Worm (Caenorhabditis elegans) whole organism, young adult: ENCODE data around the gene F28H6.6.
A peak's percentile ranks its signal among the peaks of the same experiment; 100 is the strongest.

ENCODE experiments used
- B0035.1 ChIP-seq: sonication (generic microtip); optimal IDR thresholded peaks from 2 replicates; lab custom pipeline; 2016; ENCODE audit warnings: missing genetic modification characterization, mild to moderate bottlenecking, missing compliant biosample characterization, missing genotype, missing genetic modification reagents
- F23B12.7 ChIP-seq: sonication (generic microtip); optimal IDR thresholded peaks from 2 replicates; lab custom pipeline; 2017; ENCODE audit warnings: missing genetic modification characterization, mild to moderate bottlenecking, missing compliant biosample characterization, antibody characterized with exemption, moderate library complexity; ENCODE audit not compliant: insufficient read depth
- F57A8.1 ChIP-seq: fragments of 200-800 bp; sonication (Bioruptor generic); optimal IDR thresholded peaks from 2 replicates; lab custom pipeline; 2018; ENCODE audit warnings: mild to moderate bottlenecking, missing genetic modification characterization, moderate library complexity, missing compliant biosample characterization
- F57C9.4 ChIP-seq: sonication (generic microtip); optimal IDR thresholded peaks from 2 replicates; lab custom pipeline; 2017; ENCODE audit warnings: mild to moderate bottlenecking, missing genetic modification characterization, missing compliant biosample characterization
- K11D2.4 ChIP-seq: fragments of 200-800 bp; sonication (Bioruptor generic); IDR thresholded peaks from 2 replicates; pipeline ENCODE4 v1.3.6; 2022; ENCODE audit warnings: missing genetic modification reagents, missing genetic modification characterization, missing compliant biosample characterization
- K12H6.12 ChIP-seq: fragments of 200-800 bp; sonication (Bioruptor generic); optimal IDR thresholded peaks from 2 replicates; lab custom pipeline; 2018; ENCODE audit warnings: mild to moderate bottlenecking, missing genetic modification characterization, missing compliant biosample characterization
- T26A5.8 ChIP-seq: sonication (generic microtip); optimal IDR thresholded peaks from 2 replicates; lab custom pipeline; 2016; ENCODE audit warnings: missing genetic modification characterization, missing compliant biosample characterization
- Y53F4B.3 ChIP-seq: fragments of 200-800 bp; sonication (Bioruptor generic); IDR thresholded peaks from 2 replicates; pipeline ENCODE4 v1.3.6; 2022; ENCODE audit warnings: missing genetic modification reagents, missing genetic modification characterization, missing compliant biosample characterization
- Y53G8AR.9 ChIP-seq: fragments of 200-800 bp; sonication (Bioruptor generic); conservative IDR thresholded peaks from 2 replicates; pipeline ENCODE4 v1.3.6; 2022; ENCODE audit warnings: missing genetic modification reagents, missing genetic modification characterization, missing compliant biosample characterization
- Y56A3A.18 ChIP-seq: fragments of 200-800 bp; sonication (Bioruptor generic); IDR thresholded peaks from 2 replicates; pipeline ENCODE4 v1.3.6; 2022; ENCODE audit warnings: missing genetic modification reagents, missing genetic modification characterization, missing compliant biosample characterization
- Y79H2A.3 ChIP-seq: fragments of 200-800 bp; sonication (Bioruptor generic); conservative IDR thresholded peaks from 2 replicates; pipeline ENCODE4 v1.3.6; 2022; ENCODE audit warnings: missing genetic modification reagents, missing genetic modification characterization, missing compliant biosample characterization
- ZK185.1 ChIP-seq: sonication (generic microtip); optimal IDR thresholded peaks from 2 replicates; lab custom pipeline; 2016; ENCODE audit warnings: mild to moderate bottlenecking, missing genetic modification characterization, missing compliant biosample characterization; ENCODE audit not compliant: poor library complexity, severe bottlenecking
- akir-1 ChIP-seq: fragments of 200-800 bp; sonication (Bioruptor generic); optimal IDR thresholded peaks from 2 replicates; lab custom pipeline; 2018; ENCODE audit warnings: mild to moderate bottlenecking, missing genetic modification characterization, moderate library complexity, missing compliant biosample characterization
- athp-1 ChIP-seq: sonication (generic microtip); optimal IDR thresholded peaks from 2 replicates; lab custom pipeline; 2017; ENCODE audit warnings: mild to moderate bottlenecking, missing genetic modification characterization, missing compliant biosample characterization
- attf-3 ChIP-seq: fragments of 200-800 bp; sonication (Bioruptor generic); conservative IDR thresholded peaks from 2 replicates; pipeline ENCODE4 v1.3.6; 2022; ENCODE audit warnings: missing genetic modification reagents, missing genetic modification characterization, missing compliant biosample characterization
- ceh-40 ChIP-seq: fragments of 200-800 bp; sonication (Bioruptor generic); IDR thresholded peaks from 2 replicates; pipeline ENCODE4 v1.3.6; 2022; ENCODE audit warnings: missing genetic modification characterization, missing compliant biosample characterization
- dpl-1 ChIP-seq: fragments of 150-350 bp; optimal IDR thresholded peaks from 2 replicates; lab custom pipeline; 2014; ENCODE audit warnings: missing biosample characterization, missing genetic modification reagents, missing genetic modification characterization
- efl-1 ChIP-seq: fragments of 150-350 bp; optimal IDR thresholded peaks from 2 replicates; lab custom pipeline; 2014; ENCODE audit warnings: missing biosample characterization, missing genetic modification reagents, missing genetic modification characterization
- hmg-1.2 ChIP-seq: fragments of 200-800 bp; sonication (Bioruptor generic); IDR thresholded peaks from 2 replicates; pipeline ENCODE4 v1.3.6; 2022; ENCODE audit warnings: missing genetic modification reagents, missing genetic modification characterization, missing compliant biosample characterization
- hmg-20 ChIP-seq: fragments of 200-800 bp; sonication (Bioruptor generic); IDR thresholded peaks from 2 replicates; pipeline ENCODE4 v1.3.6; 2022; ENCODE audit warnings: missing genetic modification reagents, missing genetic modification characterization, missing compliant biosample characterization
- hrde-1 ChIP-seq: sonication (generic microtip); optimal IDR thresholded peaks from 2 replicates; lab custom pipeline; 2016; ENCODE audit warnings: missing genetic modification characterization, mild to moderate bottlenecking, missing compliant biosample characterization, moderate library complexity, missing genotype, missing genetic modification reagents, borderline replicate concordance
- let-526 ChIP-seq: fragments of 200-800 bp; sonication (Bioruptor generic); IDR thresholded peaks from 2 replicates; pipeline ENCODE4 v1.3.6; 2022; ENCODE audit warnings: missing genetic modification reagents, missing genetic modification characterization, missing compliant biosample characterization
- let-607 ChIP-seq, 2 experiments: fragments of 200-800 bp in 1 of 2; sonication (Bioruptor generic) in 1 of 2; sonication (generic microtip) in 1 of 2; optimal IDR thresholded peaks; 2 replicates each; lab custom pipeline; 2016 to 2018; ENCODE audit warnings: mild to moderate bottlenecking in 2 of 2, missing compliant biosample characterization in 2 of 2, missing genetic modification characterization in 2 of 2, moderate library complexity in 2 of 2, missing genotype in 1 of 2
- lin-26 ChIP-seq: fragments of 200-800 bp; sonication (Bioruptor generic); IDR thresholded peaks from 2 replicates; pipeline ENCODE4 v1.3.6; 2022; ENCODE audit warnings: missing genetic modification reagents, missing genetic modification characterization, missing compliant biosample characterization
- lin-40 ChIP-seq: sonication (generic microtip); optimal IDR thresholded peaks from 2 replicates; lab custom pipeline; 2016; ENCODE audit warnings: missing genetic modification characterization, mild to moderate bottlenecking, missing compliant biosample characterization, missing genotype, missing genetic modification reagents
- lin-54 ChIP-seq: fragments of 200-800 bp; sonication (Bioruptor generic); optimal IDR thresholded peaks from 2 replicates; lab custom pipeline; 2018; ENCODE audit warnings: mild to moderate bottlenecking, missing genetic modification characterization, missing compliant biosample characterization
- lsy-27 ChIP-seq: sonication (generic microtip); optimal IDR thresholded peaks from 2 replicates; lab custom pipeline; 2017; ENCODE audit warnings: missing genetic modification characterization, mild to moderate bottlenecking, missing compliant biosample characterization, antibody characterized with exemption, missing genotype, borderline replicate concordance; ENCODE audit not compliant: insufficient read depth
- madf-3 ChIP-seq: fragments of 200-800 bp; sonication (Bioruptor generic); IDR thresholded peaks from 2 replicates; pipeline ENCODE4 v1.3.6; 2022; ENCODE audit warnings: missing genetic modification reagents, missing genetic modification characterization, missing compliant biosample characterization
- mxl-1 ChIP-seq: sonication (generic microtip); optimal IDR thresholded peaks from 2 replicates; lab custom pipeline; 2016; ENCODE audit warnings: missing genetic modification characterization, missing compliant biosample characterization
- nfya-2 ChIP-seq: fragments of 200-800 bp; sonication (Bioruptor generic); IDR thresholded peaks from 2 replicates; pipeline ENCODE4 v1.3.6; 2022; ENCODE audit warnings: missing genetic modification reagents, missing genetic modification characterization, missing compliant biosample characterization
- nfyb-1 ChIP-seq: fragments of 200-800 bp; sonication (Bioruptor generic); IDR thresholded peaks from 2 replicates; pipeline ENCODE4 v1.3.6; 2022; ENCODE audit warnings: missing genetic modification reagents, missing genetic modification characterization, missing compliant biosample characterization
- nhr-80 ChIP-seq: sonication (generic microtip); optimal IDR thresholded peaks from 2 replicates; lab custom pipeline; 2016; ENCODE audit warnings: missing genetic modification characterization, missing compliant biosample characterization
- nhr-90 ChIP-seq: sonication (generic microtip); optimal IDR thresholded peaks from 2 replicates; lab custom pipeline; 2016; ENCODE audit warnings: missing genotype, mild to moderate bottlenecking, missing genetic modification characterization, missing compliant biosample characterization
- pha-4 ChIP-seq: fragments of 150-350 bp; sonication (generic microtip); optimal IDR thresholded peaks from 2 replicates; lab custom pipeline; 2014; ENCODE audit warnings: missing biosample characterization, missing genetic modification reagents, missing genetic modification characterization
- sdz-38 ChIP-seq: sonication (generic microtip); optimal IDR thresholded peaks from 2 replicates; lab custom pipeline; 2016; ENCODE audit warnings: missing genotype, missing genetic modification characterization, missing compliant biosample characterization
- snpc-1.1 ChIP-seq: sonication (generic microtip); optimal IDR thresholded peaks from 2 replicates; lab custom pipeline; 2017; ENCODE audit warnings: missing genetic modification characterization, mild to moderate bottlenecking, missing compliant biosample characterization, antibody characterized with exemption, moderate library complexity, missing genotype, missing genetic modification reagents; ENCODE audit not compliant: insufficient read depth
- snpc-1.3 ChIP-seq: sonication (generic microtip); optimal IDR thresholded peaks from 2 replicates; lab custom pipeline; 2017; ENCODE audit warnings: missing genetic modification characterization, mild to moderate bottlenecking, missing compliant biosample characterization, antibody characterized with exemption, moderate library complexity, missing genotype, missing genetic modification reagents; ENCODE audit not compliant: insufficient read depth
- snpc-4 ChIP-seq, 5 experiments: fragments of 150-350 bp in 1 of 5; sonication (generic microtip) in 4 of 5; optimal IDR thresholded peaks; 2 replicates each; lab custom pipeline; 2014 to 2018; ENCODE audit warnings: missing genetic modification characterization in 5 of 5, missing biosample characterization in 3 of 5, antibody characterized with exemption in 2 of 5, mild to moderate bottlenecking in 2 of 5, missing compliant biosample characterization in 2 of 5, missing genotype in 2 of 5, moderate library complexity in 2 of 5, missing genetic modification reagents in 1 of 5
- somi-1 ChIP-seq: fragments of 200-800 bp; sonication (Bioruptor generic); optimal IDR thresholded peaks from 2 replicates; lab custom pipeline; 2018; ENCODE audit warnings: mild to moderate bottlenecking, missing genetic modification characterization, missing compliant biosample characterization
- sptf-2 ChIP-seq: fragments of 200-800 bp; sonication (Bioruptor generic); optimal IDR thresholded peaks from 2 replicates; lab custom pipeline; 2018; ENCODE audit warnings: mild to moderate bottlenecking, missing genetic modification characterization, missing compliant biosample characterization
- zfh-2 ChIP-seq: fragments of 200-800 bp; sonication (Bioruptor generic); conservative IDR thresholded peaks from 2 replicates; pipeline ENCODE4 v1.3.6; 2022; ENCODE audit warnings: missing genetic modification reagents, missing genetic modification characterization, missing compliant biosample characterization
- ztf-18 ChIP-seq: sonication (generic microtip); optimal IDR thresholded peaks from 2 replicates; lab custom pipeline; 2016; ENCODE audit warnings: missing genotype, mild to moderate bottlenecking, missing genetic modification characterization, missing compliant biosample characterization

The F28H6.6 gene

DNA sequence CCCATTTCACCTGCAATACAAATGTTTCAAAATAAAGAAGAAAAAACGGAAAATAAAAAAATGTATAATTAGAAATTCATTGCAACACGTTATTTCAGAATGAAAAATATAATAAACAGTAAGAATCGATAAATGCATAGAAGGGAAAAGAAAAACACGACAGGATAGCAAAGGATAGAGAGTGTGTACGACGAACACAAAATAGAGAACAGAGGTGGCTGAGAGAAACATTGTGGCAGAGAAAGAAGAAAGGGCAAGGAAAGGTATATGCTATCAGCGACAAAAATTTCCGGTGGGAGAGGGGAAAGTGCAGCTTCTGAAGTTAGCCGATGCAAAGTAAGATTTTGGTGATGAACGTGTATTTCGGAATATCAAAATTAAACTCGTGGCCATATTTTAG is at the start of gene F28H6.6:
Gene F28H6.6, minus strand, starts transcription at position 10 of the 400 bp plus-strand sequence.
- no peak for TF ChIP-seq somi-1 (GFP tag; lab: Kevin White, UChicago)
- TF ChIP-seq hmg-1.2 (GFP tag; lab: Robert Waterston, UW), result peak; percentile 12; the same call in 1 of the 2 replicates

DNA sequence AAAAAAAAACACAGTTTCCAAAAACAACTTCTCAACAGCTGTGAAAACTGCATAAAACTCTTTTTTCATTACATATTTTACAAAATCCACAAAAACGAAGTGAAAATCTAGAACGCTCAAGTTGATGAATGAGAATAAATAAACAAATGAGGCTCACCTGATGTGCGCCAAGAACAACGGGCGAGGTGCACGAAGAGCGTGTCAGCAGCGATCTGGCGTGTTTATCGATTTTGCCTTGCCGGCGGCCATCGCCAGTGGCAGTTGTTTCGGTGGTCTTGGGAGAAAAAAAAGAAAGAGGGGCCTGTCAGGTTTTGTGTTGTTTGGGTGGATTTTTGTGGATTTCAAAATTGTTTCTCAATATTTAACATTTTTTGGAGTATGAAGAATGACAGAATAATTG is 48.2 kb upstream of the F28H6.6 start, which contains the start of gene idhb-1:
Gene idhb-1, minus strand, starts transcription at position 214 of the 400 bp plus-strand sequence.
- TF ChIP-seq ceh-40 (GFP tag; lab: Robert Waterston, UW), result no peak
- peak in 1 of 2 experiments; percentile 15 for TF ChIP-seq let-607 (tag; optimal IDR thresholded peaks at IDR 0.05; lab: Kevin White, UChicago)
- TF ChIP-seq madf-3 (GFP tag; lab: Robert Waterston, UW), result no peak
- TF ChIP-seq lsy-27, result no peak
- no peak for TF ChIP-seq sdz-38
- no peak for TF ChIP-seq dpl-1 (GFP tag; lab: Kevin White, UChicago)
- no peak for TF ChIP-seq K12H6.12 (tag; lab: Kevin White, UChicago)
- TF ChIP-seq zfh-2 (GFP tag; lab: Robert Waterston, UW), result no peak
- TF ChIP-seq mxl-1 (tag; lab: Kevin White, UChicago), result no peak
- TF ChIP-seq Y53G8AR.9 (GFP tag; lab: Robert Waterston, UW), result no peak
- TF ChIP-seq Y79H2A.3 (GFP tag; lab: Robert Waterston, UW), result no peak
- 0 out of 2 replicates have a peak, but pooled peaks have one; percentile 51 for TF ChIP-seq let-526 (GFP tag; lab: Robert Waterston, UW)
- no peak for TF ChIP-seq snpc-1.1 (tag; lab: Kevin White, UChicago)
- no peak for TF ChIP-seq F57C9.4 (tag; lab: Kevin White, UChicago)
- TF ChIP-seq athp-1, result no peak
- TF ChIP-seq K11D2.4, result peak; percentile 43; the same call in 1 of the 2 replicates
- TF ChIP-seq lin-26 (GFP tag; lab: Robert Waterston, UW), result no peak
- peak; percentile 1 for TF ChIP-seq ZK185.1
- TF ChIP-seq lin-40 (tag; lab: Kevin White, UChicago), result peak; percentile 65
- TF ChIP-seq snpc-4 (GFP tag; optimal IDR thresholded peaks at IDR 0.05; lab: Kevin White, UChicago), result no peak
- peak in 2 of 4 experiments; percentile 24 to 52 for TF ChIP-seq snpc-4 (tag; optimal IDR thresholded peaks at IDR 0.05; lab: Kevin White, UChicago)
- peak; percentile 30 for TF ChIP-seq pha-4 (tag; lab: Kevin White, UChicago)
- no peak for TF ChIP-seq F57A8.1 (GFP tag; lab: Kevin White, UChicago)
- peak; percentile 93 for TF ChIP-seq ztf-18 (tag; lab: Kevin White, UChicago)
- TF ChIP-seq nhr-90 (tag; lab: Kevin White, UChicago), result no peak
- TF ChIP-seq hmg-20 (GFP tag; lab: Robert Waterston, UW), result no peak
- TF ChIP-seq snpc-1.3 (tag; lab: Kevin White, UChicago), result no peak

DNA sequence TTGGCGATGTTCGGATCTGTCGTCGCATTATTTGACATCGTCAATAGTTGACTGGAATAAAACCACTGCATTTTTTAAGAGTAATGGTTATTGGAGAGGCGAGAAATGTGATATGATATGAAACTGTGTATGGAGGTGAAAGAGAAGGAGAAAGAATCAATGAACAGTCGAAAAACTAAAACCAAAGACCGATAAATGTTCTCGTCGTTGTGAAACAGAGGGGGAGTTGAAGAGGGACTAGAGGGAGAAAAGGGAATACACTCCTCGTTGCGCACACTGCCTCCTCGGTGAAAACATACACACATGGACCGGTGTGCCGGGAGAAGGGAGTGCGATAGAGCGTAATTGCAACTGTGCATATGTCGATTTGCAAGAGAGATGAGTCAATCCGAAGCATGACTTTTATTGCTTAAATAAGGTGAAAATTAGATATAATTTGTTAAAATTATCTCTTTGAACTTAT is 43.9 kb upstream of the F28H6.6 start, which contains the start of gene sym-4:
Gene sym-4, minus strand, starts transcription at position 51 of the 463 bp plus-strand sequence.
- TF ChIP-seq lsy-27, result peak; percentile 15
- TF ChIP-seq hrde-1 (tag; lab: Kevin White, UChicago), result no peak
- peak; percentile 63 for TF ChIP-seq sptf-2 (GFP tag; lab: Kevin White, UChicago)
- peak; percentile 67 for TF ChIP-seq ZK185.1
- peak; percentile 86; the same call in 1 of the 2 replicates for TF ChIP-seq nfyb-1
- no peak for TF ChIP-seq Y53F4B.3 (GFP tag; lab: Robert Waterston, UW)
- peak; percentile 82; the same call in 1 of the 2 replicates for TF ChIP-seq Y53G8AR.9 (GFP tag; lab: Robert Waterston, UW)
- peak; percentile 63 for TF ChIP-seq F23B12.7
- peak; percentile 82 for TF ChIP-seq lin-26 (GFP tag; lab: Robert Waterston, UW)
- TF ChIP-seq nhr-80 (tag; lab: Kevin White, UChicago), result peak; percentile 100
- TF ChIP-seq attf-3 (GFP tag; lab: Robert Waterston, UW), result no peak
- peak; percentile 87 for TF ChIP-seq ztf-18 (tag; lab: Kevin White, UChicago)
- TF ChIP-seq Y56A3A.18 (GFP tag; lab: Robert Waterston, UW), result 0 out of 2 replicates have a peak, but pooled peaks have one; percentile 31
- TF ChIP-seq efl-1 (GFP tag; lab: Kevin White, UChicago), result peak; percentile 12
- TF ChIP-seq B0035.1, result peak; percentile 1
- peak; percentile 91 for TF ChIP-seq hmg-1.2 (GFP tag; lab: Robert Waterston, UW)
- no peak for TF ChIP-seq T26A5.8 (tag; lab: Kevin White, UChicago)
- peak; percentile 30 for TF ChIP-seq akir-1 (GFP tag; lab: Kevin White, UChicago)
- TF ChIP-seq lin-54 (GFP tag; lab: Kevin White, UChicago), result peak; percentile 66
- TF ChIP-seq nfya-2 (GFP tag; lab: Robert Waterston, UW), result no peak
